Fruit fly (Drosophila melanogaster) whole organism, embryonic: ENCODE results near the gene CG15343.

Experiments
- Antp ChIP-seq: fragments of 200-800 bp; sonication (Bioruptor generic); optimal IDR thresholded peaks from 3 replicates; lab custom pipeline; 2016; ENCODE audit warnings: missing biosample characterization, missing genetic modification characterization
- CG12236 ChIP-seq: fragments of 200-800 bp; sonication (Bioruptor generic); optimal IDR thresholded peaks from 2 replicates; lab custom pipeline; 2016; ENCODE audit warnings: missing biosample characterization, missing genetic modification characterization
- CG15479 ChIP-seq: fragments of 200-800 bp; sonication (Bioruptor generic); optimal IDR thresholded peaks from 3 replicates; lab custom pipeline; 2019; ENCODE audit warnings: missing biosample characterization, mild to moderate bottlenecking, missing genetic modification characterization, moderate library complexity
- CG15601 ChIP-seq: fragments of 200-800 bp; sonication (Bioruptor generic); optimal IDR thresholded peaks from 3 replicates; lab custom pipeline; 2019; ENCODE audit warnings: missing biosample characterization, mild to moderate bottlenecking, missing genetic modification characterization, moderate library complexity
- CG16815 ChIP-seq: fragments of 200-800 bp; sonication (Bioruptor generic); optimal IDR thresholded peaks from 3 replicates; lab custom pipeline; 2017; ENCODE audit warnings: missing biosample characterization, mild to moderate bottlenecking, missing genetic modification characterization
- CG16863 ChIP-seq: fragments of 200-800 bp; sonication (Bioruptor generic); optimal IDR thresholded peaks from 3 replicates; lab custom pipeline; 2016; ENCODE audit warnings: missing biosample characterization, missing genetic modification characterization
- CG17328 ChIP-seq: fragments of 200-800 bp; sonication (Bioruptor generic); IDR thresholded peaks from 2 replicates; pipeline ENCODE4 v1.3.6; 2022; ENCODE audit warnings: missing biosample characterization, missing genetic modification characterization
- CG17912 ChIP-seq: fragments of 200-800 bp; sonication (Bioruptor generic); optimal IDR thresholded peaks from 2 replicates; lab custom pipeline; 2018; ENCODE audit warnings: missing biosample characterization, mild to moderate bottlenecking, missing genetic modification characterization
- CG1792 ChIP-seq: fragments of 200-800 bp; sonication (Bioruptor generic); optimal IDR thresholded peaks from 2 replicates; lab custom pipeline; 2016; ENCODE audit warnings: missing biosample characterization, missing genetic modification characterization
- CG18011 ChIP-seq: fragments of 200-800 bp; sonication (Bioruptor generic); optimal IDR thresholded peaks from 2 replicates; lab custom pipeline; 2017; ENCODE audit warnings: missing biosample characterization, missing genetic modification characterization, mild to moderate bottlenecking, moderate library complexity, missing genotype
- CG2678 ChIP-seq: fragments of 200-800 bp; sonication (Bioruptor generic); optimal IDR thresholded peaks from 3 replicates; lab custom pipeline; 2019; ENCODE audit warnings: missing biosample characterization, mild to moderate bottlenecking, missing genetic modification characterization, moderate library complexity
- CG31365 ChIP-seq: fragments of 200-800 bp; sonication (Bioruptor generic); optimal IDR thresholded peaks from 2 replicates; lab custom pipeline; 2018; ENCODE audit warnings: missing biosample characterization, mild to moderate bottlenecking, missing genetic modification characterization
- CG33213 ChIP-seq: fragments of 200-800 bp; sonication (Bioruptor generic); optimal IDR thresholded peaks from 3 replicates; lab custom pipeline; 2016; ENCODE audit warnings: missing biosample characterization, missing genetic modification characterization
- CG33557 ChIP-seq: fragments of 200-800 bp; sonication (Bioruptor generic); optimal IDR thresholded peaks from 2 replicates; lab custom pipeline; 2019; ENCODE audit warnings: missing biosample characterization, mild to moderate bottlenecking, missing genetic modification characterization, moderate library complexity
- CG34224 ChIP-seq: fragments of 200-800 bp; sonication (Bioruptor generic); IDR thresholded peaks from 3 replicates; pipeline ENCODE4 v1.3.6; 2022; ENCODE audit warnings: missing biosample characterization, missing genetic modification characterization; ENCODE audit not compliant: partially characterized antibody
- CG34422 ChIP-seq: fragments of 200-800 bp; sonication (Bioruptor generic); IDR thresholded peaks from 3 replicates; pipeline ENCODE4 v1.3.6; 2022; ENCODE audit warnings: missing biosample characterization, missing genetic modification characterization
- CG4854 ChIP-seq: fragments of 200-800 bp; sonication (Bioruptor generic); optimal IDR thresholded peaks from 2 replicates; lab custom pipeline; 2016; ENCODE audit warnings: missing biosample characterization, missing genetic modification characterization, inconsistent platforms
- CG6689 ChIP-seq: fragments of 200-800 bp; sonication (Bioruptor generic); IDR thresholded peaks from 2 replicates; pipeline ENCODE4 v1.3.6; 2022; ENCODE audit warnings: missing biosample characterization, missing genetic modification characterization
- CG6765 ChIP-seq: fragments of 200-800 bp; sonication (Bioruptor generic); optimal IDR thresholded peaks from 3 replicates; lab custom pipeline; 2017; ENCODE audit warnings: missing biosample characterization, mild to moderate bottlenecking, missing genetic modification characterization
- CG8359 ChIP-seq: fragments of 200-800 bp; sonication (Bioruptor generic); optimal IDR thresholded peaks from 2 replicates; lab custom pipeline; 2017; ENCODE audit warnings: missing biosample characterization, mild to moderate bottlenecking, missing genetic modification characterization, borderline replicate concordance
- CG9817 ChIP-seq: fragments of 200-800 bp; sonication (Bioruptor generic); optimal IDR thresholded peaks from 2 replicates; lab custom pipeline; 2018; ENCODE audit warnings: missing biosample characterization, mild to moderate bottlenecking, missing genetic modification characterization, moderate library complexity
- CG9932 ChIP-seq: fragments of 200-800 bp; sonication (Bioruptor generic); IDR thresholded peaks from 2 replicates; pipeline ENCODE4 v1.3.6; 2022; ENCODE audit warnings: missing biosample characterization, missing genetic modification characterization
- CoRest ChIP-seq: fragments of 200-800 bp; sonication (Bioruptor generic); optimal IDR thresholded peaks from 3 replicates; lab custom pipeline; 2018; ENCODE audit warnings: missing biosample characterization, mild to moderate bottlenecking, missing genetic modification characterization, moderate library complexity
- Dref ChIP-seq: fragments of 200-800 bp; sonication (Bioruptor generic); IDR thresholded peaks from 2 replicates; pipeline ENCODE4 v1.3.6; 2022; ENCODE audit warnings: missing biosample characterization, missing genetic modification characterization
- HLHmδ ChIP-seq: fragments of 200-800 bp; sonication (Bioruptor generic); optimal IDR thresholded peaks from 2 replicates; lab custom pipeline; 2018; ENCODE audit warnings: missing biosample characterization, mild to moderate bottlenecking, missing genetic modification characterization, moderate library complexity
- HmgD ChIP-seq: fragments of 200-800 bp; sonication (Bioruptor generic); optimal IDR thresholded peaks from 3 replicates; lab custom pipeline; 2016; ENCODE audit warnings: missing biosample characterization, missing genetic modification characterization
- HmgZ ChIP-seq: fragments of 200-800 bp; sonication (Bioruptor generic); optimal IDR thresholded peaks from 2 replicates; lab custom pipeline; 2018; ENCODE audit warnings: missing biosample characterization, mild to moderate bottlenecking, missing genetic modification characterization
- Hmx ChIP-seq: fragments of 200-800 bp; sonication (Bioruptor generic); optimal IDR thresholded peaks from 2 replicates; lab custom pipeline; 2016; ENCODE audit warnings: missing biosample characterization, missing genetic modification characterization
- Hr51 ChIP-seq, 2 experiments: fragments of 200-800 bp; sonication (Bioruptor generic); optimal IDR thresholded peaks; 2 replicates in 1 of 2; 3 replicates in 1 of 2; lab custom pipeline; 2016 to 2018; ENCODE audit warnings: missing biosample characterization in 2 of 2, missing genetic modification characterization in 2 of 2, mild to moderate bottlenecking in 1 of 2, moderate library complexity in 1 of 2
- MBD-R2 ChIP-seq: fragments of 200-800 bp; sonication (Bioruptor generic); IDR thresholded peaks from 2 replicates; pipeline ENCODE4 v1.3.6; 2022; ENCODE audit warnings: missing biosample characterization, missing genetic modification characterization
- Optix ChIP-seq: fragments of 200-800 bp; sonication (Bioruptor generic); IDR thresholded peaks from 3 replicates; pipeline ENCODE4 v1.3.6; 2022; ENCODE audit warnings: missing biosample characterization, missing genetic modification characterization
- Ptx1 ChIP-seq: fragments of 200-800 bp; sonication (Bioruptor generic); IDR thresholded peaks from 2 replicates; pipeline ENCODE4 v1.3.6; 2022; ENCODE audit warnings: missing biosample characterization, missing genetic modification characterization
- Scr ChIP-seq: fragments of 200-800 bp; sonication (Bioruptor generic); IDR thresholded peaks from 2 replicates; pipeline ENCODE4 v1.3.6; 2022; ENCODE audit warnings: missing biosample characterization, missing genetic modification characterization; ENCODE audit not compliant: partially characterized antibody
- Spps ChIP-seq: fragments of 200-800 bp; sonication (Bioruptor generic); optimal IDR thresholded peaks from 2 replicates; lab custom pipeline; 2018; ENCODE audit warnings: missing biosample characterization, mild to moderate bottlenecking, missing genetic modification characterization
- ase ChIP-seq: fragments of 200-800 bp; sonication (Bioruptor generic); IDR thresholded peaks from 3 replicates; pipeline ENCODE4 v1.3.6; 2022; ENCODE audit warnings: missing biosample characterization, missing genetic modification characterization
- bcd ChIP-seq: fragments of 200-800 bp; sonication (Bioruptor generic); optimal IDR thresholded peaks from 2 replicates; lab custom pipeline; 2017; ENCODE audit warnings: missing biosample characterization, mild to moderate bottlenecking, missing genetic modification characterization
- cad ChIP-seq: fragments of >200 bp; optimal IDR thresholded peaks from 2 replicates; lab custom pipeline; 2017; ENCODE audit warnings: missing biosample characterization, missing genetic modification characterization
- chinmo ChIP-seq: fragments of 200-800 bp; sonication (Bioruptor generic); IDR thresholded peaks from 4 replicates; pipeline ENCODE4 v1.3.6; 2022; ENCODE audit warnings: missing biosample characterization, missing genetic modification characterization; ENCODE audit not compliant: partially characterized antibody
- corto ChIP-seq: fragments of 200-800 bp; sonication (Bioruptor generic); optimal IDR thresholded peaks from 2 replicates; lab custom pipeline; 2016; ENCODE audit warnings: missing biosample characterization, mild to moderate bottlenecking, missing genetic modification characterization, moderate library complexity
- exex ChIP-seq: fragments of 200-800 bp; sonication (Bioruptor generic); optimal IDR thresholded peaks from 4 replicates; lab custom pipeline; 2018; ENCODE audit warnings: missing biosample characterization, mild to moderate bottlenecking, missing genetic modification characterization, moderate library complexity
- eyg ChIP-seq: fragments of 200-800 bp; sonication (Bioruptor generic); optimal IDR thresholded peaks from 3 replicates; lab custom pipeline; 2016; ENCODE audit warnings: missing biosample characterization, missing genetic modification characterization
- gcm2 ChIP-seq: fragments of 200-800 bp; sonication (Bioruptor generic); optimal IDR thresholded peaks from 2 replicates; lab custom pipeline; 2016; ENCODE audit warnings: missing biosample characterization, missing genetic modification characterization
- inv ChIP-seq: fragments of 200-800 bp; sonication (Bioruptor generic); IDR thresholded peaks from 2 replicates; pipeline ENCODE4 v1.3.6; 2022; ENCODE audit warnings: missing biosample characterization, missing genetic modification characterization; ENCODE audit not compliant: partially characterized antibody
- kah ChIP-seq: fragments of 200-800 bp; sonication (Bioruptor generic); optimal IDR thresholded peaks from 2 replicates; lab custom pipeline; 2018; ENCODE audit warnings: missing biosample characterization, mild to moderate bottlenecking, missing genetic modification characterization
- klu ChIP-seq: fragments of 200-800 bp; sonication (Bioruptor generic); IDR thresholded peaks from 2 replicates; pipeline ENCODE4 v1.3.6; 2022; ENCODE audit warnings: missing biosample characterization, missing genetic modification characterization
- odd ChIP-seq: fragments of 200-800 bp; sonication (Bioruptor generic); optimal IDR thresholded peaks from 2 replicates; lab custom pipeline; 2017; ENCODE audit warnings: missing biosample characterization, mild to moderate bottlenecking, missing genetic modification characterization
- phol ChIP-seq: fragments of 200-800 bp; sonication (Bioruptor generic); optimal IDR thresholded peaks from 3 replicates; lab custom pipeline; 2018; ENCODE audit warnings: missing biosample characterization, mild to moderate bottlenecking, missing genetic modification characterization, moderate library complexity
- pzg ChIP-seq: fragments of 200-800 bp; sonication (Bioruptor generic); optimal IDR thresholded peaks from 3 replicates; lab custom pipeline; 2018; ENCODE audit warnings: missing biosample characterization, mild to moderate bottlenecking, missing genetic modification characterization, moderate library complexity
- tgo ChIP-seq: fragments of 200-800 bp; sonication (Bioruptor generic); IDR thresholded peaks from 3 replicates; pipeline ENCODE4 v1.3.6; 2022; ENCODE audit warnings: missing biosample characterization, missing genetic modification characterization
- tx ChIP-seq: fragments of 200-800 bp; sonication (Bioruptor generic); optimal IDR thresholded peaks from 2 replicates; lab custom pipeline; 2016; ENCODE audit warnings: missing biosample characterization, missing genetic modification characterization
- z ChIP-seq: fragments of 200-800 bp; sonication (Bioruptor generic); IDR thresholded peaks from 3 replicates; pipeline ENCODE4 v1.3.6; 2022; ENCODE audit warnings: missing biosample characterization, missing genetic modification characterization

Gene CG15343

DNA sequence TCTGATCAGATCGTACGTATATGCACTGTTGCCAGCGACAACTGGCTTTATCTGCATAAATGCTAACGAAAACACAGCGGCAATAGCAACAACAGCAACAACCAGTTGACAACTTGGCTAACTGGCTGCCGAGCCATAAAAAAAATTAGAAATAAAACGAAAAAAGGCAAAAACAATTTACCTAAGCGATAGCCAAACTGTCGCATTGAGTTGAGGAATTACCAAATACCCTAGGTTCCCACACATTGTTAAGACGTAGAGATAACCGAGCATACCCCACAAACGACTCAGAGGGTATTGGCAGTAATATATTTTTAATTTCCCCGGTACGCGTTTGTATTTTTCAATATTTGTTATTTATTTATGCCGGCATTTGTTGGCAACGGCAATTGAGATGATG, 40.4 kb downstream of the CG15343 start (continued):
- no peak for TF ChIP-seq CG1792 (GFP tag; lab: Kevin White, UChicago)
- TF ChIP-seq CG15479 (GFP tag; lab: Kevin White, UChicago) = no peak
- TF ChIP-seq CG31365 (tag; lab: Kevin White, UChicago) = no peak
- TF ChIP-seq Spps (tag; lab: Kevin White, UChicago) = no peak
- TF ChIP-seq Hr51 (GFP tag; optimal IDR thresholded peaks at IDR 0.05; lab: Kevin White, UChicago) = no peak
- no peak for TF ChIP-seq ase (GFP tag; lab: Robert Waterston, UW)
- TF ChIP-seq CG15601 (tag; lab: Kevin White, UChicago) = no peak
- TF ChIP-seq HmgZ = peak; percentile 40
- TF ChIP-seq CG2678 (tag; lab: Kevin White, UChicago) = peak; percentile 48
- no peak for TF ChIP-seq phol (tag; lab: Kevin White, UChicago)
- TF ChIP-seq Optix (GFP tag; lab: Robert Waterston, UW) = no peak
- no peak for TF ChIP-seq CG17328 (GFP tag; lab: Robert Waterston, UW)
- no peak for TF ChIP-seq Hmx
- no peak for TF ChIP-seq CG17912
- TF ChIP-seq odd (GFP tag; lab: Kevin White, UChicago) = no peak
- TF ChIP-seq MBD-R2 (GFP tag; lab: Robert Waterston, UW) = peak; percentile 21; the same call in 1 of the 2 replicates
- no peak for TF ChIP-seq pzg (GFP tag; lab: Kevin White, UChicago)
- peak; percentile 68 for TF ChIP-seq CG9932 (GFP tag; lab: Robert Waterston, UW)
- TF ChIP-seq Antp = no peak
- no peak for TF ChIP-seq Scr
- no peak for TF ChIP-seq CG16863 (GFP tag; lab: Kevin White, UChicago)
- TF ChIP-seq CG18011 (GFP tag; lab: Kevin White, UChicago) = no peak
- TF ChIP-seq CG8359 (GFP tag; lab: Kevin White, UChicago) = no peak
- TF ChIP-seq CG33213 (GFP tag; lab: Kevin White, UChicago) = no peak
- no peak for TF ChIP-seq CG6765
- peak; percentile 0 for TF ChIP-seq CG4854 (GFP tag; lab: Kevin White, UChicago)
- peak; percentile 2 for TF ChIP-seq bcd (GFP tag; lab: Kevin White, UChicago)
- no peak for TF ChIP-seq tx
- TF ChIP-seq CG34224 (GFP tag; lab: Robert Waterston, UW) = no peak
- TF ChIP-seq cad (GFP tag; lab: Kevin White, UChicago) = no peak
- TF ChIP-seq gcm2 (GFP tag; lab: Kevin White, UChicago) = no peak
- TF ChIP-seq corto (GFP tag; lab: Kevin White, UChicago) = peak; percentile 2
- TF ChIP-seq inv (GFP tag; lab: Robert Waterston, UW) = no peak
- TF ChIP-seq CG34422 (GFP tag; lab: Robert Waterston, UW) = no peak
- TF ChIP-seq CG16815 (GFP tag; lab: Kevin White, UChicago) = no peak
- TF ChIP-seq eyg = peak; percentile 24
- TF ChIP-seq CoRest (tag; lab: Kevin White, UChicago) = no peak
- TF ChIP-seq chinmo (GFP tag; lab: Robert Waterston, UW) = 0 out of 4 replicates have a peak, but pooled peaks have one; percentile 54
- no peak for TF ChIP-seq CG9817 (tag; lab: Kevin White, UChicago)
- TF ChIP-seq kah (GFP tag; lab: Kevin White, UChicago) = no peak
- no peak for TF ChIP-seq CG33557 (GFP tag; lab: Kevin White, UChicago)
- TF ChIP-seq tgo (GFP tag; lab: Robert Waterston, UW) = no peak
- TF ChIP-seq HLHmδ (GFP tag; lab: Kevin White, UChicago) = no peak
- TF ChIP-seq Dref (GFP tag; lab: Robert Waterston, UW) = 0 out of 2 replicates have a peak, but pooled peaks have one; percentile 8
- no peak for TF ChIP-seq klu
- no peak for TF ChIP-seq HmgD
- no peak for TF ChIP-seq CG6689 (GFP tag; lab: Robert Waterston, UW)
- peak; percentile 81 for TF ChIP-seq exex (tag; lab: Kevin White, UChicago)
- no peak for TF ChIP-seq CG12236 (GFP tag; lab: Kevin White, UChicago)
- no peak for TF ChIP-seq z (GFP tag; lab: Robert Waterston, UW)
- no peak for TF ChIP-seq Ptx1 (GFP tag; lab: Robert Waterston, UW)
